Fruit fly (Drosophila melanogaster) whole organism, embryonic: ENCODE measurements around the gene CG31109.

Experiments used
- Awh ChIP-seq: fragments of 200-800 bp; sonication (Bioruptor generic); IDR thresholded peaks from 2 replicates; pipeline ENCODE4, ENCODE4 v1.3.6; 2022; ENCODE audit warnings: missing biosample characterization, missing genetic modification characterization
- B-H1 ChIP-seq: fragments of 200-800 bp; sonication (Bioruptor generic); IDR thresholded peaks from 3 replicates; pipeline ENCODE4 v1.3.6; 2022; ENCODE audit warnings: missing biosample characterization, missing genetic modification characterization
- CG10147 ChIP-seq: fragments of 200-800 bp; sonication (Bioruptor generic); optimal IDR thresholded peaks from 2 replicates; lab custom pipeline; 2019; ENCODE audit warnings: missing biosample characterization, mild to moderate bottlenecking, missing genetic modification characterization, moderate library complexity
- CG10209 ChIP-seq: fragments of 200-800 bp; sonication (Bioruptor generic); optimal IDR thresholded peaks from 3 replicates; lab custom pipeline; 2017; ENCODE audit warnings: missing biosample characterization, mild to moderate bottlenecking, missing genetic modification characterization, missing genetic modification reagents
- CG10431 ChIP-seq: fragments of 200-800 bp; sonication (Bioruptor generic); optimal IDR thresholded peaks from 3 replicates; lab custom pipeline; 2018; ENCODE audit warnings: missing biosample characterization, mild to moderate bottlenecking, missing genetic modification characterization
- CG10543 ChIP-seq: fragments of 200-800 bp; sonication (Bioruptor generic); optimal IDR thresholded peaks from 3 replicates; lab custom pipeline; 2017; ENCODE audit warnings: missing biosample characterization, mild to moderate bottlenecking, missing genetic modification characterization, moderate library complexity
- CG10979 ChIP-seq: fragments of 200-800 bp; sonication (Bioruptor generic); optimal IDR thresholded peaks from 2 replicates; lab custom pipeline; 2018; ENCODE audit warnings: missing biosample characterization, mild to moderate bottlenecking, missing genetic modification characterization, moderate library complexity
- CG12071 ChIP-seq: fragments of 200-800 bp; sonication (Bioruptor generic); optimal IDR thresholded peaks from 3 replicates; lab custom pipeline; 2018; ENCODE audit warnings: missing biosample characterization, mild to moderate bottlenecking, missing genetic modification characterization
- CG12744 ChIP-seq: fragments of 200-800 bp; sonication (Bioruptor generic); optimal IDR thresholded peaks from 2 replicates; lab custom pipeline; 2016; ENCODE audit warnings: missing biosample characterization, missing genetic modification characterization
- CG12942 ChIP-seq: fragments of 200-800 bp; sonication (Bioruptor generic); optimal IDR thresholded peaks from 3 replicates; lab custom pipeline; 2016; ENCODE audit warnings: missing biosample characterization, missing genetic modification characterization
- CG15601 ChIP-seq: fragments of 200-800 bp; sonication (Bioruptor generic); optimal IDR thresholded peaks from 3 replicates; lab custom pipeline; 2019; ENCODE audit warnings: missing biosample characterization, mild to moderate bottlenecking, missing genetic modification characterization, moderate library complexity
- CG17328 ChIP-seq: fragments of 200-800 bp; sonication (Bioruptor generic); IDR thresholded peaks from 2 replicates; pipeline ENCODE4 v1.3.6; 2022; ENCODE audit warnings: missing biosample characterization, missing genetic modification characterization
- CG30020 ChIP-seq: fragments of 200-800 bp; optimal IDR thresholded peaks from 2 replicates; lab custom pipeline; 2019; ENCODE audit warnings: missing biosample characterization, mild to moderate bottlenecking, missing genetic modification characterization, moderate library complexity
- CG4328 ChIP-seq: fragments of 200-800 bp; sonication (Bioruptor generic); optimal IDR thresholded peaks from 3 replicates; lab custom pipeline; 2017; ENCODE audit warnings: missing biosample characterization, missing genetic modification reagents, missing genetic modification characterization
- CG4404 ChIP-seq: fragments of 200-800 bp; sonication (Bioruptor generic); IDR thresholded peaks from 2 replicates; pipeline ENCODE4 v1.3.6; 2022; ENCODE audit warnings: missing biosample characterization, missing genetic modification characterization
- CG4854 ChIP-seq: fragments of 200-800 bp; sonication (Bioruptor generic); optimal IDR thresholded peaks from 2 replicates; lab custom pipeline; 2016; ENCODE audit warnings: missing biosample characterization, missing genetic modification characterization, inconsistent platforms
- Chrac-16 ChIP-seq: fragments of 200-800 bp; sonication (Bioruptor generic); optimal IDR thresholded peaks from 3 replicates; lab custom pipeline; 2016; ENCODE audit warnings: missing biosample characterization, missing genetic modification characterization
- Dad ChIP-seq: fragments of 200-800 bp; sonication (Bioruptor generic); optimal IDR thresholded peaks from 3 replicates; lab custom pipeline; 2016; ENCODE audit warnings: missing biosample characterization, missing genetic modification characterization
- Dbx ChIP-seq: fragments of 200-800 bp; sonication (Bioruptor generic); IDR thresholded peaks from 3 replicates; pipeline ENCODE4 v1.3.6; 2022; ENCODE audit warnings: missing biosample characterization, missing genetic modification characterization
- Dek ChIP-seq: fragments of 200-800 bp; sonication (Bioruptor generic); optimal IDR thresholded peaks from 3 replicates; lab custom pipeline; 2019; ENCODE audit warnings: missing biosample characterization, mild to moderate bottlenecking, missing genetic modification characterization, moderate library complexity
- ERR ChIP-seq: fragments of 200-800 bp; sonication (Bioruptor generic); optimal IDR thresholded peaks from 2 replicates; lab custom pipeline; 2016; ENCODE audit warnings: missing biosample characterization, missing genetic modification characterization
- Fer2 ChIP-seq: fragments of 200-800 bp; sonication (Bioruptor generic); optimal IDR thresholded peaks from 2 replicates; lab custom pipeline; 2018; ENCODE audit warnings: missing biosample characterization, mild to moderate bottlenecking, missing genetic modification characterization, moderate library complexity
- Hr3 ChIP-seq: fragments of 200-800 bp; sonication (Bioruptor generic); optimal IDR thresholded peaks from 3 replicates; lab custom pipeline; 2016; ENCODE audit warnings: missing biosample characterization, missing genetic modification characterization
- Hr51 ChIP-seq, 2 experiments: fragments of 200-800 bp; sonication (Bioruptor generic); optimal IDR thresholded peaks; 2 replicates in 1 of 2; 3 replicates in 1 of 2; lab custom pipeline; 2016 to 2018; ENCODE audit warnings: missing biosample characterization in 2 of 2, missing genetic modification characterization in 2 of 2, mild to moderate bottlenecking in 1 of 2, moderate library complexity in 1 of 2
- NFAT ChIP-seq: fragments of 200-800 bp; sonication (Bioruptor generic); IDR thresholded peaks from 2 replicates; pipeline ENCODE4 v1.3.6; 2022; ENCODE audit warnings: missing biosample characterization, missing genetic modification characterization
- Nf-YB ChIP-seq: fragments of 200-800 bp; sonication (Bioruptor generic); optimal IDR thresholded peaks from 3 replicates; lab custom pipeline; 2019; ENCODE audit warnings: missing biosample characterization, mild to moderate bottlenecking, missing genetic modification characterization, moderate library complexity
- Pdp1 ChIP-seq, 2 experiments: fragments of 200-800 bp; sonication (Bioruptor generic); optimal IDR thresholded peaks; 3 replicates each; lab custom pipeline; 2016; ENCODE audit warnings: missing biosample characterization in 2 of 2, missing genetic modification characterization in 2 of 2, mild to moderate bottlenecking in 1 of 2, moderate library complexity in 1 of 2
- Sry-δ ChIP-seq: fragments of 200-800 bp; sonication (Bioruptor generic); optimal IDR thresholded peaks from 2 replicates; lab custom pipeline; 2016; ENCODE audit warnings: missing biosample characterization, missing genetic modification characterization
- Ssrp ChIP-seq: fragments of 200-800 bp; sonication (Bioruptor generic); optimal IDR thresholded peaks from 2 replicates; lab custom pipeline; 2018; ENCODE audit warnings: missing biosample characterization, mild to moderate bottlenecking, missing genetic modification characterization, moderate library complexity
- Tbp ChIP-seq: fragments of >200 bp; optimal IDR thresholded peaks from 2 replicates; lab custom pipeline; 2018; ENCODE audit warnings: missing biosample characterization, missing genetic modification characterization
- bsh ChIP-seq, 2 experiments: fragments of 200-800 bp; sonication (Bioruptor generic); optimal IDR thresholded peaks; 2 replicates each; lab custom pipeline; 2017 to 2018; ENCODE audit warnings: mild to moderate bottlenecking in 2 of 2, missing biosample characterization in 2 of 2, missing genetic modification characterization in 2 of 2, moderate library complexity in 1 of 2
- caup ChIP-seq: fragments of 200-800 bp; sonication (Bioruptor generic); optimal IDR thresholded peaks from 3 replicates; lab custom pipeline; 2017; ENCODE audit warnings: missing biosample characterization, mild to moderate bottlenecking, missing genetic modification characterization, moderate library complexity; ENCODE audit not compliant: severe bottlenecking
- ci ChIP-seq: fragments of 200-800 bp; sonication (Bioruptor generic); IDR thresholded peaks from 3 replicates; pipeline ENCODE4 v1.3.6; 2022; ENCODE audit warnings: missing biosample characterization, missing genetic modification characterization
- crc ChIP-seq: fragments of 200-800 bp; sonication (Bioruptor generic); optimal IDR thresholded peaks from 2 replicates; lab custom pipeline; 2016; ENCODE audit warnings: missing biosample characterization, missing genetic modification characterization
- cwo ChIP-seq: fragments of 200-800 bp; sonication (Bioruptor generic); optimal IDR thresholded peaks from 3 replicates; lab custom pipeline; 2017; ENCODE audit warnings: missing biosample characterization, missing genetic modification characterization, mild to moderate bottlenecking, moderate library complexity, missing genetic modification reagents
- disco-r ChIP-seq: fragments of 200-800 bp; sonication (Bioruptor generic); optimal IDR thresholded peaks from 2 replicates; lab custom pipeline; 2016; ENCODE audit warnings: missing biosample characterization, missing genetic modification characterization
- dysf ChIP-seq: fragments of 200-800 bp; sonication (Bioruptor generic); IDR thresholded peaks from 3 replicates; pipeline ENCODE4 v1.3.6; 2022; ENCODE audit warnings: missing biosample characterization, missing genetic modification characterization
- fd96Cb ChIP-seq: fragments of 200-800 bp; sonication (Bioruptor generic); optimal IDR thresholded peaks from 2 replicates; lab custom pipeline; 2018; ENCODE audit warnings: missing biosample characterization, mild to moderate bottlenecking, missing genetic modification characterization, moderate library complexity
- ind ChIP-seq: fragments of 200-800 bp; sonication (Bioruptor generic); optimal IDR thresholded peaks from 3 replicates; lab custom pipeline; 2016; ENCODE audit warnings: missing biosample characterization, missing genetic modification characterization
- kni ChIP-seq: fragments of 200-800 bp; sonication (Bioruptor generic); optimal IDR thresholded peaks from 3 replicates; lab custom pipeline; 2017; ENCODE audit warnings: mild to moderate bottlenecking, missing biosample characterization, missing genetic modification reagents, missing genetic modification characterization
- mam ChIP-seq: fragments of 200-800 bp; sonication (Bioruptor generic); optimal IDR thresholded peaks from 3 replicates; lab custom pipeline; 2016; ENCODE audit warnings: missing biosample characterization, missing genetic modification characterization
- phol ChIP-seq: fragments of 200-800 bp; sonication (Bioruptor generic); optimal IDR thresholded peaks from 3 replicates; lab custom pipeline; 2018; ENCODE audit warnings: missing biosample characterization, mild to moderate bottlenecking, missing genetic modification characterization, moderate library complexity
- ranshi ChIP-seq: fragments of 200-800 bp; sonication (Bioruptor generic); IDR thresholded peaks from 2 replicates; pipeline ENCODE4 v1.3.6; 2022; ENCODE audit warnings: missing biosample characterization, missing genetic modification characterization
- repo ChIP-seq: fragments of 200-800 bp; sonication (Bioruptor generic); optimal IDR thresholded peaks from 2 replicates; lab custom pipeline; 2016; ENCODE audit warnings: missing biosample characterization, missing genetic modification characterization
- shn ChIP-seq: fragments of 200-800 bp; sonication (Bioruptor generic); optimal IDR thresholded peaks from 3 replicates; lab custom pipeline; 2016; ENCODE audit warnings: missing biosample characterization, missing genetic modification characterization
- so ChIP-seq: fragments of 200-800 bp; sonication (Bioruptor generic); IDR thresholded peaks from 3 replicates; pipeline ENCODE4 v1.3.6; 2022; ENCODE audit warnings: missing biosample characterization, missing genetic modification characterization
- ttk ChIP-seq: fragments of 200-800 bp; sonication (Bioruptor generic); IDR thresholded peaks from 2 replicates; pipeline ENCODE4 v2.1.2; 2022; ENCODE audit warnings: missing biosample characterization, missing genetic modification characterization
- vfl ChIP-seq: fragments of 200-800 bp; sonication (Bioruptor generic); optimal IDR thresholded peaks from 2 replicates; lab custom pipeline; 2016; ENCODE audit warnings: missing biosample characterization, missing genetic modification characterization
- yki ChIP-seq: fragments of >200 bp; optimal IDR thresholded peaks from 3 replicates; lab custom pipeline; 2018
- zen ChIP-seq: fragments of 200-800 bp; sonication (Bioruptor generic); optimal IDR thresholded peaks from 3 replicates; lab custom pipeline; 2018; ENCODE audit warnings: missing biosample characterization, mild to moderate bottlenecking, missing genetic modification characterization, moderate library complexity

CG31109 gene

dm6 chr3R:25024895-25025557, 29.4 kb downstream of the CG31109 start, which contains the start of the genes EMC6 and Hr96 (continued):
- TF ChIP-seq zen (tag; lab: Kevin White, UChicago) (peak; percentile 94), ttk (GFP tag; lab: Robert Waterston, UW) (peak; percentile 93), caup (GFP tag; lab: Kevin White, UChicago) (peak; percentile 94), Ssrp (tag; lab: Kevin White, UChicago) (peak; percentile 91), bsh (GFP tag; optimal IDR thresholded peaks at IDR 0.05; lab: Kevin White, UChicago) (peak; percentile 61 to 95), NFAT (peak; percentile 97), Sry-δ (GFP tag; lab: Kevin White, UChicago) (peak; percentile 76), CG10431 (peak; percentile 63), CG4854 (GFP tag; lab: Kevin White, UChicago) (no peak), vfl (peak; percentile 94), CG15601 (tag; lab: Kevin White, UChicago) (peak; percentile 84), disco-r (GFP tag; lab: Kevin White, UChicago) (peak; percentile 86), Dad (GFP tag; lab: Kevin White, UChicago) (peak; percentile 95), CG10543 (peak; percentile 93), Dek (tag; lab: Kevin White, UChicago) (peak; percentile 93), Dbx (GFP tag; lab: Robert Waterston, UW) (peak; percentile 96), CG12071 (GFP tag; lab: Kevin White, UChicago) (peak; percentile 88), CG12744 (GFP tag; lab: Kevin White, UChicago) (peak; percentile 94), CG17328 (GFP tag; lab: Robert Waterston, UW) (peak; percentile 93), Hr3 (GFP tag; lab: Kevin White, UChicago) (peak; percentile 93), ci (GFP tag; lab: Robert Waterston, UW) (peak; percentile 95), Hr51 (GFP tag; optimal IDR thresholded peaks at IDR 0.05; lab: Kevin White, UChicago) (peak; percentile 91 to 94), kni (peak; percentile 76), phol (tag; lab: Kevin White, UChicago) (peak; percentile 94), fd96Cb (peak; percentile 91), yki (lab: Kevin White, UChicago) (no peak), Fer2 (tag; lab: Kevin White, UChicago) (peak; percentile 90), CG4404 (GFP tag; lab: Robert Waterston, UW) (peak; percentile 85), CG10147 (GFP tag; lab: Kevin White, UChicago) (peak; percentile 90), Awh (peak; percentile 92), CG12942 (GFP tag; lab: Kevin White, UChicago) (peak; percentile 93), repo (GFP tag; lab: Kevin White, UChicago) (peak; percentile 82), CG30020 (peak; percentile 79), so (peak; percentile 93), cwo (GFP tag; lab: Kevin White, UChicago) (peak; percentile 82), Pdp1 (GFP tag; optimal IDR thresholded peaks at IDR 0.05; lab: Kevin White, UChicago) (peak; percentile 93 to 94), dysf (GFP tag; lab: Robert Waterston, UW) (peak; percentile 93), CG10209 (GFP tag; lab: Kevin White, UChicago) (peak; percentile 90), Tbp (GFP tag; lab: Kevin White, UChicago) (no peak), CG10979 (tag; lab: Kevin White, UChicago) (peak; percentile 90), Nf-YB (peak; percentile 81), ranshi (GFP tag; lab: Robert Waterston, UW) (peak; percentile 91), B-H1 (GFP tag; lab: Robert Waterston, UW) (peak; percentile 90), ERR (GFP tag; lab: Kevin White, UChicago) (peak; percentile 82), Chrac-16 (GFP tag; lab: Kevin White, UChicago) (peak; percentile 96), shn (GFP tag; lab: Kevin White, UChicago) (peak; percentile 86), crc (peak; percentile 77), mam (GFP tag; lab: Kevin White, UChicago) (peak; percentile 96), ind (GFP tag; lab: Kevin White, UChicago) (peak; percentile 94), CG4328 (peak; percentile 87)
